Worm (Caenorhabditis elegans) whole organism, mixed stage, embryonic: Measurements from ENCODE around the gene str-209.

Experiments used
- M03D4.4 ChIP-seq: sonication (generic microtip); optimal IDR thresholded peaks from 2 replicates; lab custom pipeline; 2017; ENCODE audit warnings: mild to moderate bottlenecking, missing genetic modification characterization, missing compliant biosample characterization
- bed-3 ChIP-seq: fragments of 200-800 bp; sonication (Bioruptor generic); optimal IDR thresholded peaks from 3 replicates; lab custom pipeline; 2018; ENCODE audit warnings: mild to moderate bottlenecking, missing genetic modification characterization, moderate library complexity, missing compliant biosample characterization
- blmp-1 ChIP-seq: fragments of 150-350 bp; optimal IDR thresholded peaks from 2 replicates; lab custom pipeline; 2014; ENCODE audit warnings: missing biosample characterization, missing genetic modification characterization
- ceh-39 ChIP-seq: fragments of 150-350 bp; optimal IDR thresholded peaks from 2 replicates; lab custom pipeline; 2014; ENCODE audit warnings: missing biosample characterization, missing genetic modification characterization
- ceh-43 ChIP-seq: fragments of 200-800 bp; sonication (Bioruptor generic); optimal IDR thresholded peaks from 2 replicates; lab custom pipeline; 2018; ENCODE audit warnings: mild to moderate bottlenecking, missing genetic modification characterization, moderate library complexity, missing compliant biosample characterization
- ceh-83 ChIP-seq: fragments of 200-800 bp; sonication (Bioruptor generic); optimal IDR thresholded peaks from 2 replicates; lab custom pipeline; 2018; ENCODE audit warnings: mild to moderate bottlenecking, missing genetic modification characterization, missing compliant biosample characterization
- ces-1 ChIP-seq: fragments of 150-350 bp; optimal IDR thresholded peaks from 2 replicates; lab custom pipeline; 2014; ENCODE audit warnings: missing biosample characterization, missing genetic modification reagents, missing genetic modification characterization
- cnd-1 ChIP-seq: fragments of 200-800 bp; sonication (Bioruptor generic); optimal IDR thresholded peaks from 2 replicates; lab custom pipeline; 2018; ENCODE audit warnings: mild to moderate bottlenecking, missing genetic modification characterization, missing compliant biosample characterization
- drap-1 ChIP-seq: fragments of 200-800 bp; sonication (Bioruptor generic); optimal IDR thresholded peaks from 3 replicates; lab custom pipeline; 2018; ENCODE audit warnings: mild to moderate bottlenecking, missing genetic modification characterization, missing compliant biosample characterization
- elt-1 ChIP-seq: sonication (generic microtip); optimal IDR thresholded peaks from 2 replicates; lab custom pipeline; 2017; ENCODE audit warnings: missing genetic modification characterization, mild to moderate bottlenecking, missing compliant biosample characterization, antibody characterized with exemption, moderate library complexity, borderline replicate concordance; ENCODE audit not compliant: insufficient read depth
- ham-2 ChIP-seq: fragments of 200-800 bp; sonication (Bioruptor generic); optimal IDR thresholded peaks from 2 replicates; lab custom pipeline; 2018; ENCODE audit warnings: mild to moderate bottlenecking, missing genetic modification characterization, missing compliant biosample characterization
- hlh-1 ChIP-seq: fragments of 150-350 bp; optimal IDR thresholded peaks from 2 replicates; lab custom pipeline; 2014; ENCODE audit warnings: missing biosample characterization, missing genetic modification reagents, missing genetic modification characterization
- lin-13 ChIP-seq: fragments of 150-350 bp; optimal IDR thresholded peaks from 2 replicates; lab custom pipeline; 2014; ENCODE audit warnings: missing biosample characterization, missing genetic modification characterization
- lin-32 ChIP-seq: fragments of 200-800 bp; sonication (Bioruptor generic); optimal IDR thresholded peaks from 2 replicates; lab custom pipeline; 2018; ENCODE audit warnings: mild to moderate bottlenecking, missing genetic modification characterization, missing compliant biosample characterization
- lsy-2 ChIP-seq: fragments of 150-350 bp; optimal IDR thresholded peaks from 2 replicates; lab custom pipeline; 2014; ENCODE audit warnings: missing biosample characterization, missing genetic modification characterization
- mab-5 ChIP-seq: fragments of 150-350 bp; optimal IDR thresholded peaks from 2 replicates; lab custom pipeline; 2014; ENCODE audit warnings: missing biosample characterization, missing genetic modification characterization
- mep-1 ChIP-seq: fragments of 150-350 bp; optimal IDR thresholded peaks from 2 replicates; lab custom pipeline; 2017; ENCODE audit warnings: missing biosample characterization, missing genetic modification reagents, missing genetic modification characterization, inconsistent platforms
- mls-2 ChIP-seq: sonication (generic microtip); optimal IDR thresholded peaks from 2 replicates; lab custom pipeline; 2016; ENCODE audit warnings: mild to moderate bottlenecking, missing genetic modification characterization, moderate library complexity, missing compliant biosample characterization
- nhr-12 ChIP-seq: fragments of 150-350 bp; optimal IDR thresholded peaks from 2 replicates; lab custom pipeline; 2014; ENCODE audit warnings: missing biosample characterization, missing genetic modification characterization
- nhr-2 ChIP-seq: fragments of 150-350 bp; optimal IDR thresholded peaks from 2 replicates; lab custom pipeline; 2014; ENCODE audit warnings: missing biosample characterization, missing genetic modification characterization
- nhr-28 ChIP-seq: fragments of 150-350 bp; optimal IDR thresholded peaks from 2 replicates; lab custom pipeline; 2014; ENCODE audit warnings: missing biosample characterization, missing genetic modification characterization
- pha-4 ChIP-seq: fragments of 150-350 bp; optimal IDR thresholded peaks from 2 replicates; lab custom pipeline; 2018; ENCODE audit warnings: missing biosample characterization, missing genetic modification reagents, missing genetic modification characterization
- sem-2 ChIP-seq: fragments of 200-800 bp; sonication (Bioruptor generic); optimal IDR thresholded peaks from 2 replicates; lab custom pipeline; 2018; ENCODE audit warnings: mild to moderate bottlenecking, missing genetic modification characterization, missing compliant biosample characterization
- snpc-4 ChIP-seq: fragments of 150-350 bp; optimal IDR thresholded peaks from 2 replicates; lab custom pipeline; 2014; ENCODE audit warnings: missing biosample characterization, missing genetic modification characterization
- sptf-1 ChIP-seq: sonication (generic microtip); optimal IDR thresholded peaks from 2 replicates; lab custom pipeline; 2017; ENCODE audit warnings: mild to moderate bottlenecking, missing genetic modification characterization, moderate library complexity, missing compliant biosample characterization
- tbx-8 ChIP-seq: fragments of 200-800 bp; sonication (Bioruptor generic); optimal IDR thresholded peaks from 2 replicates; lab custom pipeline; 2018; ENCODE audit warnings: mild to moderate bottlenecking, missing genetic modification characterization, moderate library complexity, missing compliant biosample characterization
- unc-120 ChIP-seq: sonication (generic microtip); optimal IDR thresholded peaks from 2 replicates; lab custom pipeline; 2017; ENCODE audit warnings: missing genetic modification characterization, missing compliant biosample characterization; ENCODE audit not compliant: poor library complexity, severe bottlenecking
- unc-39 ChIP-seq: fragments of 150-350 bp; optimal IDR thresholded peaks from 2 replicates; lab custom pipeline; 2014; ENCODE audit warnings: missing biosample characterization, missing genetic modification characterization
- unc-62 ChIP-seq: fragments of 150-350 bp; optimal IDR thresholded peaks from 2 replicates; lab custom pipeline; 2014; ENCODE audit warnings: missing biosample characterization, missing genetic modification reagents, missing genetic modification characterization
- zip-8 ChIP-seq: fragments of 150-350 bp; optimal IDR thresholded peaks from 2 replicates; lab custom pipeline; 2014; ENCODE audit warnings: missing biosample characterization, missing genetic modification characterization
- ztf-11 ChIP-seq: fragments of 150-350 bp; optimal IDR thresholded peaks from 2 replicates; lab custom pipeline; 2014; ENCODE audit warnings: missing biosample characterization, missing genetic modification characterization

str-209 gene

DNA sequence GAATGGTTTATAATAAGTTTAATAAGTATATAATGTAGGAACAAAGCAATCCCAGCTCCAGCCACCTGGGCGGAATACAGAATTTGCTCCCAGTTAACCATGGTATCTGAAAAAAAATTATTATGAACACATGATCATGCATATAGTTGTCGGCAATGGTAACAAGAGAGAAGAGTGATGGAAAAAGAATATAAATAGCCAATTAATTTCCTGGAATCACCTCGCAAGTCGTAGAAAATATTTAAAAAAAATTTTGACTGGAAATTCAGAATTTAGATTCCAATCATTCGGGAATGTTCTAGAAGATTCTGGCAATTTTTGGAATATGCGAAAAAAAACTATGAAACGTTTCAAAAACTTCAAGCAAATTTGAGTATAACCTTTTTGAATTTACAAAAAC is 4.5 kb upstream of the str-209 start, which contains the start of gene str-211:
Gene str-211 (minus strand): TSS at position 101 of the 400 bp plus-strand sequence.
- no peak for TF ChIP-seq elt-1
- no peak for TF ChIP-seq ces-1 (GFP tag; lab: Kevin White, UChicago)
- no peak for TF ChIP-seq pha-4
- TF ChIP-seq ceh-39 (tag; lab: Kevin White, UChicago) = no peak
- no peak for TF ChIP-seq unc-120 (tag; lab: Kevin White, UChicago)
- no peak for TF ChIP-seq unc-39
- no peak for TF ChIP-seq unc-62 (GFP tag; lab: Kevin White, UChicago)
- TF ChIP-seq mls-2 (tag; lab: Kevin White, UChicago) = no peak
- TF ChIP-seq ceh-83 (GFP tag; lab: Kevin White, UChicago) = no peak
- TF ChIP-seq sem-2 (GFP tag; lab: Kevin White, UChicago) = no peak
- TF ChIP-seq bed-3 (GFP tag; lab: Kevin White, UChicago) = no peak
- TF ChIP-seq nhr-2 (tag; lab: Kevin White, UChicago) = no peak
- TF ChIP-seq tbx-8 = no peak
- no peak for TF ChIP-seq mep-1 (tag; lab: Kevin White, UChicago)
- TF ChIP-seq drap-1 (GFP tag; lab: Kevin White, UChicago) = no peak
- no peak for TF ChIP-seq zip-8 (tag; lab: Kevin White, UChicago)
- TF ChIP-seq nhr-28 (tag; lab: Kevin White, UChicago) = no peak
- TF ChIP-seq, all 35 proteins: peak for 0

DNA sequence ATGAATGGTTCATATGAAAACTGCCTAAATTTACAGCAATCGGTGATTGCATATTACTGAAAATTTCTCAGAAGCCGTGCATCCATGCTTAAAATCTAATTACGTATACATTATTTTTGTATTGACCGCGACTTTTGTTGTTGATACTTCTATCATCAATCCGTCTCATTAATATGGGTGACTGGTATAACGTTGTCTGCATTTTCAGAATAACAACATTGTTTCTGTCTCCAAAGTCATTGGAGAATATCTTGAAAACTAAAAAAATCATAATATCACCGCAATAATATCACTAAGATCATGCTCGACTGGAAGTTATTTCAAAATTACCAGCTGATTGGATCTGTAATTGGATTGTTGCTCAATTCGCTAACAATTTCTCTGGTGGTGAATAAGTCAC is 2.7 kb downstream of the str-209 start, which contains the start of gene str-207:
Gene str-207 (plus strand): TSS at position 301 of the 400 bp plus-strand sequence.
- TF ChIP-seq unc-120 (tag; lab: Kevin White, UChicago) (no peak), sptf-1 (tag; lab: Kevin White, UChicago) (no peak), blmp-1 (tag; lab: Kevin White, UChicago) (no peak), ces-1 (GFP tag; lab: Kevin White, UChicago) (no peak), ceh-39 (tag; lab: Kevin White, UChicago) (no peak), hlh-1 (tag; lab: Kevin White, UChicago) (no peak), drap-1 (GFP tag; lab: Kevin White, UChicago) (no peak)
- TF ChIP-seq, all 35 proteins: peak for 0

DNA sequence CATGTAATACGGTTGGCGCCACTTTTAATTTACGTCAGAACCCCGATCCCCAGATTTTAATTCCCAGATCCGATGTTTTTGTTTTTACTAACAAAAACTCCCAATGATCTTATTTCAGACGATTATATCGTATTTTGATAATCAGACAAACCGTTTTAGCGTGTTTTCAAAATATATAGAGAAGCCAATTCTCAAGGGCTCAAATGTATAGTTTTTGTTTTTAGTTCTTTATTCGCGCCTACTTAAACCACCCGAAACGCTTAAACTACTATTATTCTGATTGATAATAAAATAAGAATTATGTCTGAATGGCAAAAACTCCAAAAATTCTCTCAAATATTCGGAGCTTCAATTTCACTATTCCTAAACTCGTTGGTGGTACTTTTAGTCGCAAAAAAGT is 7.8 kb downstream of the str-209 start, which contains the start of gene str-208:
Gene str-208 (plus strand): TSS at position 301 of the 400 bp plus-strand sequence.
- TF ChIP-seq bed-3 (GFP tag; lab: Kevin White, UChicago) = no peak
- no peak for TF ChIP-seq lsy-2 (tag; lab: Kevin White, UChicago)
- TF ChIP-seq drap-1 (GFP tag; lab: Kevin White, UChicago) = no peak
- TF ChIP-seq nhr-28 (tag; lab: Kevin White, UChicago) = no peak
- no peak for TF ChIP-seq zip-8 (tag; lab: Kevin White, UChicago)
- TF ChIP-seq ceh-43 (GFP tag; lab: Kevin White, UChicago) = no peak
- no peak for TF ChIP-seq mls-2 (tag; lab: Kevin White, UChicago)
- no peak for TF ChIP-seq sptf-1 (tag; lab: Kevin White, UChicago)
- no peak for TF ChIP-seq mab-5 (tag; lab: Kevin White, UChicago)
- no peak for TF ChIP-seq ham-2 (GFP tag; lab: Kevin White, UChicago)
- TF ChIP-seq unc-39 = no peak
- TF ChIP-seq ceh-39 (tag; lab: Kevin White, UChicago) = no peak
- TF ChIP-seq pha-4 = no peak
- no peak for TF ChIP-seq lin-32 (GFP tag; lab: Kevin White, UChicago)
- no peak for TF ChIP-seq nhr-12 (tag; lab: Kevin White, UChicago)
- no peak for TF ChIP-seq M03D4.4 (tag; lab: Kevin White, UChicago)
- no peak for TF ChIP-seq snpc-4 (tag; lab: Kevin White, UChicago)
- no peak for TF ChIP-seq ceh-83 (GFP tag; lab: Kevin White, UChicago)
- no peak for TF ChIP-seq unc-62 (GFP tag; lab: Kevin White, UChicago)

DNA sequence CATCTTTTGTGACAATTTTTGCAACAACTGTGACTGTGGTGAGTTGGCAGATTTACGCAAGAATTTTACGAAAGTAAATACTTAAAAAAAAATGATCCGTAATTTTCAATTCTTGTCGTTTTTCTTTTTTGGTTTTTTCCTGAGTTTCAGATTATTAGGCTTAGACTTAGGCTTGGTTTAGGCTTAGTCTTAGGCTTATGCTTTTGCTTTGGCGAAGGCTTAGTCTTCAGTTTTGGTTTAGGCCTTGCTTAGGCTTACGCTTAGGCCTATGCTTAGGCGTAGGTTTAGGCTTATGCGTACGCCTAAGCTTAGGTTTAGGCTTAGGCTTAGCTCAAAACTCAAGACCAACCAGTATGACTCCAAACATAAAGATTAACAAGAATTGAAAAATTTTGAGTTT is 8.9 kb downstream of the str-209 start:
- no peak for TF ChIP-seq lin-13
- TF ChIP-seq nhr-12 (tag; lab: Kevin White, UChicago) = no peak
- no peak for TF ChIP-seq M03D4.4 (tag; lab: Kevin White, UChicago)
- TF ChIP-seq ztf-11 (tag; lab: Kevin White, UChicago) = no peak
- no peak for TF ChIP-seq tbx-8
- TF ChIP-seq unc-62 (GFP tag; lab: Kevin White, UChicago) = no peak
- no peak for TF ChIP-seq cnd-1 (tag; lab: Kevin White, UChicago)
